Worm (Caenorhabditis elegans): ENCODE data around the gene ZK6.6.

ZK6.6 gene

DNA sequence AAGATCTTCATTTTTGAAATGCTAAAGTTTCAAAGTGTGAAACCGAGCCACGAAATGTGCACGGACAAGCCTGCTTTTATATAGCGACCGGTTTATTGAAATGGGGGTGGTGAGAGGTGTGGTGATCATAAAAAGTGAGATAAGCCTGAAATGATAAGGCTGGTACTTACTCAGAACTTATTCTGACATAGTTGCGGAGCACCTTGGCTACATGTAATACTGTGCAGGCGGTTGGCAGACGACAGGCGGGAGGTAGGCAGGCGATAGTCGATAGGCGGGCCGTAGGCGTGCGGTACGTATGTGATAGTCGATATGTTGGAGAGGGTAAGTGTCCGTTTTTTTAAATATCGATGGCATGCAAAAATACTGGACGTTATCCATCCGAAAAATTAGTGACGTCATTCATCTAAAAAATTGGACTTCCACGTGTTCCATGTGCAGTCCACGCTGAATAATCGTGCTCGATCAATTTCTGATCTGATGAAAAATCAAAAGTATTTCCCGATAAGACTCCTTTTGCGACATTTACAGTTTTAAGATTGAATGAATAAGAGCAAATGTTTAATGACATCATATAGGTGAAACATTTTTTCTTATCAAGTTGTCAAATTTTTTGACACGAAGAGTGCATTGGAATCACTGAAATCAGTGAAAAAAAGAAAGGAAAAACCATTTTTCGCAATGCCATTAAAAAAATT lies 29.3 kb downstream of the ZK6.6 start, which contains the start of gene irg-8:
Gene irg-8, minus strand, starts transcription at position 51 of the 698 bp plus-strand sequence.
- TF ChIP-seq nhr-12 (tag; optimal IDR thresholded peaks at IDR 0.05) (no peak), mab-5 (tag; optimal IDR thresholded peaks at IDR 0.05) (no peak), nhr-2 (tag; optimal IDR thresholded peaks at IDR 0.05) (no peak), flh-1 (GFP tag; optimal IDR thresholded peaks at IDR 0.05) (no peak), nhr-237 (tag; optimal IDR thresholded peaks at IDR 0.05) (no peak), lin-13 (tag; optimal IDR thresholded peaks at IDR 0.05) (no peak), pha-4 (tag; optimal IDR thresholded peaks at IDR 0.05) (no peak), blmp-1 (tag; optimal IDR thresholded peaks at IDR 0.05) (no peak)

DNA sequence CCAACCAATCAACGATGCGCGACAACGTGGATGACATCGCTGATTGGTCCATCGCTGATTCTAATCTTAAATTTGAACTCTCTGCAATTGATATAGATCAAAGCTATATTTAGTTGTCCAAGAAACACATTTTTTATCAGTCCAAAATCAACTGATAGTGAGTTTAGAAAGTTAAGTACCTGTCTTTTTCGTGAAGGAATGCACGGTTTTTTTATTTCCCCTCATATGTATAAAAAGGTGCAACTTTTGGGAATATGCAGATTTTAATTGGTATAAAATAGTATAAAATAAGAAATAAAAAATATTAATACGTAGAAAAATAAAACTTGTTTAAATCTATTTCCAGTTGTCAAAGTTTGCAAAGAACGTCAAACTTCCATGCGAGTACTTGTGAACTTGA lies 29.9 kb downstream of the ZK6.6 start, which contains the start of gene Y39D8A.1:
Gene Y39D8A.1, plus strand, starts transcription at position 301 of the 400 bp plus-strand sequence.
- no peak for TF ChIP-seq lin-32 (GFP tag; optimal IDR thresholded peaks at IDR 0.05)
- no peak for TF ChIP-seq mls-2 (tag; optimal IDR thresholded peaks at IDR 0.05)
- TF ChIP-seq ces-1 (GFP tag; optimal IDR thresholded peaks at IDR 0.05) = no peak
- TF ChIP-seq unc-120 (tag; optimal IDR thresholded peaks at IDR 0.05; ENCODE audit: poor library complexity, severe bottlenecking) = no peak
- TF ChIP-seq pha-4 (tag; optimal IDR thresholded peaks at IDR 0.05) = no peak
- TF ChIP-seq snpc-4 (tag; optimal IDR thresholded peaks at IDR 0.05) = no peak
- TF ChIP-seq elt-1 (tag; optimal IDR thresholded peaks at IDR 0.05; ENCODE audit: borderline replicate concordance, insufficient read depth) = no peak

- TF ChIP-seq unc-39 (tag; optimal IDR thresholded peaks at IDR 0.05) = no peak
- TF ChIP-seq hlh-1 (tag; optimal IDR thresholded peaks at IDR 0.05) = no peak
- TF ChIP-seq bed-3 (GFP tag; optimal IDR thresholded peaks at IDR 0.05) = no peak
- TF ChIP-seq ceh-43 (GFP tag; optimal IDR thresholded peaks at IDR 0.05) = no peak
- no peak for TF ChIP-seq snpc-4 (tag; optimal IDR thresholded peaks at IDR 0.05)
- no peak for TF ChIP-seq drap-1 (GFP tag; optimal IDR thresholded peaks at IDR 0.05)
- TF ChIP-seq cnd-1 (tag; optimal IDR thresholded peaks at IDR 0.05) = no peak
- TF ChIP-seq blmp-1 (tag; optimal IDR thresholded peaks at IDR 0.05) = no peak
- TF ChIP-seq nhr-12 (tag; optimal IDR thresholded peaks at IDR 0.05) = no peak
Measured at ce11 chrV:422133-422532, 33.6 kb downstream of the ZK6.6 start, which contains the start of gene dod-20. dod-20 (plus strand) TSS chrV:422433.

- TF ChIP-seq blmp-1 (tag; optimal IDR thresholded peaks at IDR 0.05) (no peak), unc-39 (tag; optimal IDR thresholded peaks at IDR 0.05) (no peak), nhr-2 (tag; optimal IDR thresholded peaks at IDR 0.05) (no peak), mab-5 (tag; optimal IDR thresholded peaks at IDR 0.05) (no peak), ham-2 (GFP tag; optimal IDR thresholded peaks at IDR 0.05) (no peak), ceh-43 (GFP tag; optimal IDR thresholded peaks at IDR 0.05) (no peak), flh-1 (GFP tag; optimal IDR thresholded peaks at IDR 0.05) (no peak)
Measured at ce11 chrV:424140-424539, 35.6 kb downstream of the ZK6.6 start, which contains the start of gene B0554.5. B0554.5 (plus strand) TSS chrV:424440.

ce11 chrV:428844-429243 lies 40.3 kb downstream of the ZK6.6 start, which contains the start of gene B0554.4:
B0554.4 (plus strand) TSS chrV:429144.
- TF ChIP-seq sptf-1 (tag; optimal IDR thresholded peaks at IDR 0.05) = no peak

ce11 chrV:432991-433390 lies 44.5 kb downstream of the ZK6.6 start:
- TF ChIP-seq M03D4.4 (tag; optimal IDR thresholded peaks at IDR 0.05) = no peak
- no peak for TF ChIP-seq nhr-12 (tag; optimal IDR thresholded peaks at IDR 0.05)
- TF ChIP-seq ces-1 (GFP tag; optimal IDR thresholded peaks at IDR 0.05) = no peak
- TF ChIP-seq ceh-43 (GFP tag; optimal IDR thresholded peaks at IDR 0.05) = no peak
- TF ChIP-seq lin-32 (GFP tag; optimal IDR thresholded peaks at IDR 0.05) = no peak
- no peak for TF ChIP-seq nhr-76 (tag; optimal IDR thresholded peaks at IDR 0.05)
- no peak for TF ChIP-seq snpc-4 (tag; optimal IDR thresholded peaks at IDR 0.05)
- TF ChIP-seq cnd-1 (tag; optimal IDR thresholded peaks at IDR 0.05) = no peak
- TF ChIP-seq ham-2 (GFP tag; optimal IDR thresholded peaks at IDR 0.05) = no peak
- TF ChIP-seq drap-1 (GFP tag; optimal IDR thresholded peaks at IDR 0.05) = no peak
- TF ChIP-seq nhr-28 (tag; optimal IDR thresholded peaks at IDR 0.05) = no peak
- no peak for TF ChIP-seq flh-1 (GFP tag; optimal IDR thresholded peaks at IDR 0.05)
- TF ChIP-seq mab-5 (tag; optimal IDR thresholded peaks at IDR 0.05) = no peak
- no peak for TF ChIP-seq unc-39 (tag; optimal IDR thresholded peaks at IDR 0.05)
- TF ChIP-seq nhr-2 (tag; optimal IDR thresholded peaks at IDR 0.05) = no peak
- no peak for TF ChIP-seq mep-1 (tag; optimal IDR thresholded peaks at IDR 0.05)
- no peak for TF ChIP-seq unc-62 (GFP tag; optimal IDR thresholded peaks at IDR 0.05)

Data from whole organism, mixed stage, embryonic.